Fruit fly (Drosophila melanogaster): ENCODE data around the gene CG13359.

- no peak for TF ChIP-seq CG10348 (GFP tag; IDR thresholded peaks at IDR 0.05)
- no peak for TF ChIP-seq fd96Ca (GFP tag; IDR thresholded peaks at IDR 0.05)
Measured at dm6 chrX:779344-779743, 23.9 kb downstream of the CG13359 start.
